Fruit fly (Drosophila melanogaster) whole organism, embryonic: ENCODE data around the gene CG1983.
A peak's percentile ranks its signal among the peaks of the same experiment; 100 is the strongest.

ENCODE experiments used
- Atf-2 ChIP-seq: fragments of 200-800 bp; sonication (Bioruptor generic); optimal IDR thresholded peaks from 2 replicates; lab custom pipeline; 2016; ENCODE audit warnings: missing biosample characterization, missing genetic modification characterization
- C15 ChIP-seq: fragments of 200-800 bp; sonication (Bioruptor generic); IDR thresholded peaks from 3 replicates; pipeline ENCODE4 v1.3.6; 2022; ENCODE audit warnings: missing biosample characterization, missing genetic modification characterization
- CG10147 ChIP-seq: fragments of 200-800 bp; sonication (Bioruptor generic); optimal IDR thresholded peaks from 2 replicates; lab custom pipeline; 2019; ENCODE audit warnings: missing biosample characterization, mild to moderate bottlenecking, missing genetic modification characterization, moderate library complexity
- CG10209 ChIP-seq: fragments of 200-800 bp; sonication (Bioruptor generic); optimal IDR thresholded peaks from 3 replicates; lab custom pipeline; 2017; ENCODE audit warnings: missing biosample characterization, mild to moderate bottlenecking, missing genetic modification characterization, missing genetic modification reagents
- CG10543 ChIP-seq: fragments of 200-800 bp; sonication (Bioruptor generic); optimal IDR thresholded peaks from 3 replicates; lab custom pipeline; 2017; ENCODE audit warnings: missing biosample characterization, mild to moderate bottlenecking, missing genetic modification characterization, moderate library complexity
- CG11504 ChIP-seq: fragments of 200-800 bp; sonication (Bioruptor generic); optimal IDR thresholded peaks from 3 replicates; lab custom pipeline; 2019; ENCODE audit warnings: missing biosample characterization, mild to moderate bottlenecking, missing genetic modification characterization, moderate library complexity
- CG11560 ChIP-seq: fragments of 200-800 bp; sonication (Bioruptor generic); IDR thresholded peaks from 3 replicates; pipeline ENCODE4 v1.3.6; 2022; ENCODE audit warnings: missing biosample characterization, missing genetic modification characterization
- CG14965 ChIP-seq: fragments of 200-800 bp; sonication (Bioruptor generic); optimal IDR thresholded peaks from 2 replicates; lab custom pipeline; 2016; ENCODE audit warnings: missing biosample characterization, missing genetic modification characterization, borderline replicate concordance
- CG17328 ChIP-seq: fragments of 200-800 bp; sonication (Bioruptor generic); IDR thresholded peaks from 2 replicates; pipeline ENCODE4 v1.3.6; 2022; ENCODE audit warnings: missing biosample characterization, missing genetic modification characterization
- CG18011 ChIP-seq: fragments of 200-800 bp; sonication (Bioruptor generic); optimal IDR thresholded peaks from 2 replicates; lab custom pipeline; 2017; ENCODE audit warnings: missing biosample characterization, missing genetic modification characterization, mild to moderate bottlenecking, moderate library complexity, missing genotype
- CG18619 ChIP-seq: fragments of 200-800 bp; sonication (Bioruptor generic); optimal IDR thresholded peaks from 3 replicates; lab custom pipeline; 2017; ENCODE audit warnings: missing biosample characterization, mild to moderate bottlenecking, missing genetic modification characterization
- CG31224 ChIP-seq: fragments of 200-800 bp; sonication (Bioruptor generic); IDR thresholded peaks from 2 replicates; pipeline ENCODE4 v1.3.6; 2022; ENCODE audit warnings: missing biosample characterization, missing genetic modification characterization
- CG33213 ChIP-seq: fragments of 200-800 bp; sonication (Bioruptor generic); optimal IDR thresholded peaks from 3 replicates; lab custom pipeline; 2016; ENCODE audit warnings: missing biosample characterization, missing genetic modification characterization
- CG33557 ChIP-seq: fragments of 200-800 bp; sonication (Bioruptor generic); optimal IDR thresholded peaks from 2 replicates; lab custom pipeline; 2019; ENCODE audit warnings: missing biosample characterization, mild to moderate bottlenecking, missing genetic modification characterization, moderate library complexity
- CG4360 ChIP-seq: fragments of 200-800 bp; sonication (Bioruptor generic); IDR thresholded peaks from 2 replicates; pipeline ENCODE4 v1.3.6; 2022; ENCODE audit warnings: missing biosample characterization, missing genetic modification characterization
- CG4404 ChIP-seq: fragments of 200-800 bp; sonication (Bioruptor generic); IDR thresholded peaks from 2 replicates; pipeline ENCODE4 v1.3.6; 2022; ENCODE audit warnings: missing biosample characterization, missing genetic modification characterization
- CG5245 ChIP-seq: fragments of 200-800 bp; sonication (Bioruptor generic); optimal IDR thresholded peaks from 3 replicates; lab custom pipeline; 2016; ENCODE audit warnings: missing biosample characterization, missing genetic modification characterization
- Dbx ChIP-seq: fragments of 200-800 bp; sonication (Bioruptor generic); IDR thresholded peaks from 3 replicates; pipeline ENCODE4 v1.3.6; 2022; ENCODE audit warnings: missing biosample characterization, missing genetic modification characterization
- Doc2 ChIP-seq: fragments of 200-800 bp; sonication (Bioruptor generic); IDR thresholded peaks from 2 replicates; pipeline ENCODE4 v1.3.6; 2022; ENCODE audit warnings: missing biosample characterization, missing genetic modification characterization
- ERR ChIP-seq: fragments of 200-800 bp; sonication (Bioruptor generic); optimal IDR thresholded peaks from 2 replicates; lab custom pipeline; 2016; ENCODE audit warnings: missing biosample characterization, missing genetic modification characterization
- GATAe ChIP-seq: fragments of 200-800 bp; sonication (Bioruptor generic); conservative IDR thresholded peaks from 2 replicates; pipeline ENCODE4 v1.3.6; 2022; ENCODE audit warnings: missing biosample characterization, missing genetic modification characterization
- H2.0 ChIP-seq: fragments of 200-800 bp; sonication (Bioruptor generic); IDR thresholded peaks from 2 replicates; pipeline ENCODE4 v1.3.6; 2022; ENCODE audit warnings: missing biosample characterization, missing genetic modification characterization
- Hand ChIP-seq: fragments of 200-800 bp; sonication (Bioruptor generic); optimal IDR thresholded peaks from 2 replicates; lab custom pipeline; 2017; ENCODE audit warnings: mild to moderate bottlenecking, missing biosample characterization, missing genetic modification reagents, missing genetic modification characterization
- HmgD ChIP-seq: fragments of 200-800 bp; sonication (Bioruptor generic); optimal IDR thresholded peaks from 3 replicates; lab custom pipeline; 2016; ENCODE audit warnings: missing biosample characterization, missing genetic modification characterization
- Hr78 ChIP-seq, 2 experiments: fragments of 200-800 bp in 1 of 2; fragments of >200 bp in 1 of 2; sonication (Bioruptor generic) in 1 of 2; optimal IDR thresholded peaks; 2 replicates each; lab custom pipeline; 2017 to 2019; ENCODE audit warnings: missing biosample characterization in 2 of 2, missing genetic modification characterization in 2 of 2, mild to moderate bottlenecking in 1 of 2, moderate library complexity in 1 of 2
- Mrtf ChIP-seq: fragments of 200-800 bp; sonication (Bioruptor generic); IDR thresholded peaks from 3 replicates; pipeline ENCODE4 v1.3.6; 2022; ENCODE audit warnings: missing biosample characterization, missing genetic modification characterization
- NC2β ChIP-seq: fragments of 200-800 bp; sonication (Bioruptor generic); optimal IDR thresholded peaks from 2 replicates; lab custom pipeline; 2016; ENCODE audit warnings: missing biosample characterization, missing genetic modification characterization
- Opbp ChIP-seq: fragments of 200-800 bp; sonication (Bioruptor generic); IDR thresholded peaks from 3 replicates; pipeline ENCODE4 v1.3.6; 2022; ENCODE audit warnings: missing biosample characterization, missing genetic modification characterization; ENCODE audit not compliant: partially characterized antibody
- Poxn ChIP-seq: fragments of 200-800 bp; sonication (Bioruptor generic); IDR thresholded peaks from 2 replicates; pipeline ENCODE4 v1.3.6; 2022; ENCODE audit warnings: missing biosample characterization, missing genetic modification characterization
- Rfx ChIP-seq: fragments of 200-800 bp; sonication (Bioruptor generic); IDR thresholded peaks from 2 replicates; pipeline ENCODE4 v1.3.6; 2022; ENCODE audit warnings: missing biosample characterization, missing genetic modification characterization
- Tbp ChIP-seq: fragments of >200 bp; optimal IDR thresholded peaks from 2 replicates; lab custom pipeline; 2018; ENCODE audit warnings: missing biosample characterization, missing genetic modification characterization
- cg ChIP-seq: fragments of 200-800 bp; sonication (Bioruptor generic); optimal IDR thresholded peaks from 3 replicates; lab custom pipeline; 2019; ENCODE audit warnings: missing biosample characterization, mild to moderate bottlenecking, missing genetic modification characterization, moderate library complexity
- dpn ChIP-seq, 2 experiments: fragments of 200-800 bp; sonication (Bioruptor generic); optimal IDR thresholded peaks; 3 replicates each; lab custom pipeline; 2016; ENCODE audit warnings: missing biosample characterization in 2 of 2, missing genetic modification characterization in 2 of 2
- en ChIP-seq: fragments of 200-800 bp; sonication (Bioruptor generic); optimal IDR thresholded peaks from 2 replicates; lab custom pipeline; 2016; ENCODE audit warnings: missing biosample characterization, missing genetic modification characterization
- eyg ChIP-seq: fragments of 200-800 bp; sonication (Bioruptor generic); optimal IDR thresholded peaks from 3 replicates; lab custom pipeline; 2016; ENCODE audit warnings: missing biosample characterization, missing genetic modification characterization
- fd3F ChIP-seq: fragments of 200-800 bp; sonication (Bioruptor generic); optimal IDR thresholded peaks from 2 replicates; lab custom pipeline; 2018; ENCODE audit warnings: missing biosample characterization, mild to moderate bottlenecking, missing genetic modification characterization, moderate library complexity
- fd64A ChIP-seq: fragments of 200-800 bp; sonication (Bioruptor generic); optimal IDR thresholded peaks from 3 replicates; lab custom pipeline; 2018; ENCODE audit warnings: missing biosample characterization, mild to moderate bottlenecking, missing genetic modification characterization
- gce ChIP-seq: fragments of 200-800 bp; sonication (Bioruptor generic); IDR thresholded peaks from 3 replicates; pipeline ENCODE4 v1.3.6; 2022; ENCODE audit warnings: missing biosample characterization, missing genetic modification characterization
- gcm2 ChIP-seq: fragments of 200-800 bp; sonication (Bioruptor generic); optimal IDR thresholded peaks from 2 replicates; lab custom pipeline; 2016; ENCODE audit warnings: missing biosample characterization, missing genetic modification characterization
- grau ChIP-seq: fragments of 200-800 bp; optimal IDR thresholded peaks from 3 replicates; lab custom pipeline; 2019; ENCODE audit warnings: missing biosample characterization, mild to moderate bottlenecking, missing genetic modification characterization, moderate library complexity
- jumu ChIP-seq: fragments of 200-800 bp; sonication (Bioruptor generic); optimal IDR thresholded peaks from 3 replicates; lab custom pipeline; 2016; ENCODE audit warnings: missing biosample characterization, missing genetic modification characterization
- kah ChIP-seq: fragments of 200-800 bp; sonication (Bioruptor generic); optimal IDR thresholded peaks from 2 replicates; lab custom pipeline; 2018; ENCODE audit warnings: missing biosample characterization, mild to moderate bottlenecking, missing genetic modification characterization
- p53 ChIP-seq: fragments of 200-800 bp; sonication (Bioruptor generic); optimal IDR thresholded peaks from 2 replicates; lab custom pipeline; 2016; ENCODE audit warnings: missing biosample characterization, missing genetic modification characterization
- sd ChIP-seq: fragments of 200-800 bp; sonication (Bioruptor generic); optimal IDR thresholded peaks from 3 replicates; lab custom pipeline; 2018; ENCODE audit warnings: missing biosample characterization, mild to moderate bottlenecking, missing genetic modification characterization, moderate library complexity
- shn ChIP-seq: fragments of 200-800 bp; sonication (Bioruptor generic); optimal IDR thresholded peaks from 3 replicates; lab custom pipeline; 2016; ENCODE audit warnings: missing biosample characterization, missing genetic modification characterization
- slou ChIP-seq: fragments of 200-800 bp; sonication (Bioruptor generic); optimal IDR thresholded peaks from 3 replicates; lab custom pipeline; 2016; ENCODE audit warnings: missing biosample characterization, missing genetic modification characterization
- sna ChIP-seq: fragments of 200-800 bp; sonication (Bioruptor generic); IDR thresholded peaks from 2 replicates; pipeline ENCODE4 v1.3.6; 2022; ENCODE audit warnings: missing biosample characterization, missing genetic modification characterization; ENCODE audit not compliant: partially characterized antibody
- z ChIP-seq: fragments of 200-800 bp; sonication (Bioruptor generic); IDR thresholded peaks from 3 replicates; pipeline ENCODE4 v1.3.6; 2022; ENCODE audit warnings: missing biosample characterization, missing genetic modification characterization
- zf30C ChIP-seq: fragments of 200-800 bp; sonication (Bioruptor generic); optimal IDR thresholded peaks from 3 replicates; lab custom pipeline; 2018; ENCODE audit warnings: missing biosample characterization, mild to moderate bottlenecking, missing genetic modification characterization

Gene CG1983

DNA sequence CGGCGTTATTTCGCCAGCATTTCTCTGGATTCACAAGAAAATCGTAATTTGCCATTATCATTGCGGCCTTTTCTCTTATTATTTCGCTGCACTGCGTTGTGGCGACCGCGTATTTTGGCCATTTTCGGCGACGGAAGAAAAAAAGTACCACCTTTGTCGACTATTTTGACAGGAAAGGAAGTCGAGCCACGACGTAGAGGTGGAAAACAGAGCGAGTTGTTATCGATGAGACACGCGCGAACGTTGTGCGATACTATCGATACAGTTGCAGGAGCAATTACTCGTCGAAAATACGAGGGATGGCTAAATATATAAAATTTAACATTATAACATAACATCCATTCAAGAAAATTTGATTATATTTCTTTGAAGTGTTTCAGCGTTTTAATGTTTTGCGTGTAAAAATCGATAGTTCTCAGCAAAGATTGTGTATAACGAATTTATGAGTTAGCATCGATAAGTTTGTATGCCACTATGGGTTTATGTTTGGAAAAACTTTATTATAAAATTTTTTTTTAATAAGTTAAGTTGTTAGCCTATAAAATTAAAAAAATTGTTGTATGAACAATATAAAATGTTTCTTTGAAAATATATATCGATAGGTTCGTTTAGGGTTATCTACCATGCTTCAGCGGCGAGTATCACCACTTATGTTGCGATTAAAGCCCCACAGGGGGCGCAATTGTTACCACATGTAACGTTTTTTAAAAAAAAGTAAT, 31.4 kb upstream of the CG1983 start, which contains the start of gene RpS7 (continued):
- TF ChIP-seq C15 (GFP tag; lab: Robert Waterston, UW) (peak; percentile 53; the same call in 1 of the 3 replicates), CG33213 (GFP tag; lab: Kevin White, UChicago) (peak; percentile 64), sd (tag; lab: Kevin White, UChicago) (no peak), HmgD (GFP tag; lab: Kevin White, UChicago) (no peak), grau (tag; lab: Kevin White, UChicago) (peak; percentile 52), kah (GFP tag; lab: Kevin White, UChicago) (peak; percentile 84), CG17328 (GFP tag; lab: Robert Waterston, UW) (peak; percentile 83), gce (peak; percentile 59; the same call in 1 of the 3 replicates), CG11560 (tag; lab: Robert Waterston, UW) (peak; percentile 49; the same call in 1 of the 3 replicates), CG31224 (GFP tag; lab: Robert Waterston, UW) (peak; percentile 73), Poxn (GFP tag; lab: Robert Waterston, UW) (peak; percentile 21; the same call in 1 of the 2 replicates), CG10543 (GFP tag; lab: Kevin White, UChicago) (peak; percentile 88), slou (peak; percentile 23), fd64A (peak; percentile 79), CG10147 (GFP tag; lab: Kevin White, UChicago) (peak; percentile 49), GATAe (GFP tag; lab: Robert Waterston, UW) (no peak; the same call in 1 of the 2 replicates), CG18619 (GFP tag; lab: Kevin White, UChicago) (peak; percentile 70), CG11504 (peak; percentile 58), dpn (GFP tag; optimal IDR thresholded peaks at IDR 0.05; lab: Kevin White, UChicago) (peak; percentile 26 to 27), CG4404 (GFP tag; lab: Robert Waterston, UW) (peak; percentile 28; the same call in 1 of the 2 replicates), z (GFP tag; lab: Robert Waterston, UW) (peak; percentile 63; the same call in 2 of the 3 replicates), shn (GFP tag; lab: Kevin White, UChicago) (peak; percentile 16), Hr78 (GFP tag; optimal IDR thresholded peaks at IDR 0.05; lab: Kevin White, UChicago) (peak in 1 of 2 experiments; percentile 12), CG4360 (GFP tag; lab: Robert Waterston, UW) (peak; percentile 43; the same call in 1 of the 2 replicates), H2.0 (GFP tag; lab: Robert Waterston, UW) (peak; percentile 78), p53 (GFP tag; lab: Kevin White, UChicago) (no peak), zf30C (no peak), fd3F (GFP tag; lab: Kevin White, UChicago) (peak; percentile 51), eyg (GFP tag; lab: Kevin White, UChicago) (peak; percentile 37), cg (no peak), Doc2 (GFP tag; lab: Robert Waterston, UW) (no peak), ERR (GFP tag; lab: Kevin White, UChicago) (no peak), jumu (peak; percentile 34), gcm2 (GFP tag; lab: Kevin White, UChicago) (peak; percentile 28), CG18011 (GFP tag; lab: Kevin White, UChicago) (peak; percentile 28), Atf-2 (GFP tag; lab: Kevin White, UChicago) (peak; percentile 7), Mrtf (no peak; the same call in 2 of the 3 replicates), CG10209 (peak; percentile 64), Tbp (GFP tag; lab: Kevin White, UChicago) (no peak), Dbx (GFP tag; lab: Robert Waterston, UW) (peak; percentile 82), Hand (GFP tag; lab: Kevin White, UChicago) (peak; percentile 69), en (no peak), CG33557 (GFP tag; lab: Kevin White, UChicago) (peak; percentile 50), Rfx (GFP tag; lab: Robert Waterston, UW) (peak; percentile 84), CG14965 (no peak), CG5245 (peak; percentile 35), sna (peak; percentile 99), Opbp (GFP tag; lab: Robert Waterston, UW) (peak; percentile 95), NC2β (peak; percentile 93)
